Worm (Caenorhabditis elegans) whole organism, late embryonic: ENCODE measurements around the gene T01B10.5.

Experiments used
- F13H6.1 ChIP-seq: sonication (generic microtip); optimal IDR thresholded peaks from 2 replicates; lab custom pipeline; 2016; ENCODE audit warnings: missing genetic modification characterization, missing compliant biosample characterization
- ahr-1 ChIP-seq: sonication (generic microtip); optimal IDR thresholded peaks from 2 replicates; lab custom pipeline; 2016; ENCODE audit warnings: missing genetic modification characterization, missing compliant biosample characterization
- ceh-31 ChIP-seq: sonication (generic microtip); optimal IDR thresholded peaks from 2 replicates; lab custom pipeline; 2016; ENCODE audit warnings: missing genetic modification characterization, missing compliant biosample characterization
- dmd-4 ChIP-seq: sonication (generic microtip); optimal IDR thresholded peaks from 2 replicates; lab custom pipeline; 2016; ENCODE audit warnings: borderline replicate concordance, missing genetic modification characterization, missing compliant biosample characterization
- fkh-10 ChIP-seq: fragments of 150-350 bp; optimal IDR thresholded peaks from 2 replicates; lab custom pipeline; 2014; ENCODE audit warnings: missing biosample characterization, missing genetic modification reagents, missing genetic modification characterization
- mec-3 ChIP-seq: sonication (generic microtip); optimal IDR thresholded peaks from 2 replicates; lab custom pipeline; 2016; ENCODE audit warnings: borderline replicate concordance, missing genetic modification characterization, missing compliant biosample characterization
- nfya-1 ChIP-seq: sonication (generic microtip); optimal IDR thresholded peaks from 2 replicates; lab custom pipeline; 2017; ENCODE audit warnings: missing genetic modification characterization, mild to moderate bottlenecking, missing compliant biosample characterization, antibody characterized with exemption, moderate library complexity
- npax-4 ChIP-seq: sonication (generic microtip); optimal IDR thresholded peaks from 2 replicates; lab custom pipeline; 2016; ENCODE audit warnings: missing genetic modification characterization, missing compliant biosample characterization
- odd-2 ChIP-seq: sonication (generic microtip); optimal IDR thresholded peaks from 2 replicates; lab custom pipeline; 2017; ENCODE audit warnings: antibody characterized with exemption, mild to moderate bottlenecking, missing genetic modification characterization, missing compliant biosample characterization
- pqm-1 ChIP-seq: sonication (generic microtip); optimal IDR thresholded peaks from 2 replicates; lab custom pipeline; 2016; ENCODE audit warnings: missing genetic modification characterization, missing compliant biosample characterization
- sox-2 ChIP-seq: fragments of 200-800 bp; sonication (Bioruptor generic); IDR thresholded peaks from 2 replicates; pipeline ENCODE4 v1.3.6; 2022; ENCODE audit warnings: missing genetic modification reagents, missing genetic modification characterization, missing compliant biosample characterization
- ttx-3 ChIP-seq: sonication (generic microtip); optimal IDR thresholded peaks from 2 replicates; lab custom pipeline; 2016; ENCODE audit warnings: missing genetic modification reagents, missing genetic modification characterization, missing compliant biosample characterization
- unc-3 ChIP-seq, 2 experiments: fragments of 200-800 bp in 1 of 2; sonication (Bioruptor generic) in 1 of 2; sonication (generic microtip) in 1 of 2; conservative IDR thresholded peaks in 1 of 2; optimal IDR thresholded peaks in 1 of 2; 2 replicates each; pipeline versions ENCODE4 v1.3.6 to Lab custom; 2016 to 2022; ENCODE audit warnings: missing compliant biosample characterization in 2 of 2, missing genetic modification characterization in 2 of 2, missing genetic modification reagents in 1 of 2
- unc-55 ChIP-seq: sonication (generic microtip); optimal IDR thresholded peaks from 2 replicates; lab custom pipeline; 2017; ENCODE audit warnings: missing biosample characterization, missing genetic modification reagents, missing genetic modification characterization

DNA sequence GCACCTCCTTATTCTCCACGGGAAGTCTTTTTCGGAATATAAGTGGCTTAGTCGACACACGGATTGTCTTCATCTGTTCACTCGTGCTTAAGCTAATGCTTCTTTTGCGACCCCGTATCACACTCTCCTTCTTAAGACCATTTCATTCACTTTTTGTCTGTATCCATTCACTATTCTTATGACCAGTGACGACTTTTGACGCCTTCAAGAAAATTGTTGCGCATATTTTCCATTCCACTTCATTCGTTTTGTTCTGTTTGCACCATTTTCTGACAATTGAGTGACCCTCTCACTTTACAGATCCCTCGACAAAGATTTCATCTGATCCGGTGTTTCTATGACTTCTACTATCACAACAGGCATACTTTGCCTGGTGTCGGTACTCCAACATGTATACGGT, 12.5 kb downstream of the T01B10.5 start, which contains the start of gene H03E18.1:
- TF ChIP-seq unc-55 (no peak), F13H6.1 (tag; lab: Kevin White, UChicago) (no peak), nfya-1 (tag; lab: Kevin White, UChicago) (no peak), unc-3 (GFP tag; conservative IDR thresholded peaks at IDR 0.05; lab: Robert Waterston, UW) (no peak), unc-3 (tag; optimal IDR thresholded peaks at IDR 0.05; lab: Kevin White, UChicago) (no peak), ttx-3 (no peak), odd-2 (tag; lab: Kevin White, UChicago) (no peak), fkh-10 (no peak), ceh-31 (tag; lab: Kevin White, UChicago) (no peak), sox-2 (no peak), npax-4 (tag; lab: Kevin White, UChicago) (no peak), dmd-4 (tag; lab: Kevin White, UChicago) (no peak), ahr-1 (tag; lab: Kevin White, UChicago) (no peak), mec-3 (tag; lab: Kevin White, UChicago) (no peak), pqm-1 (tag; lab: Kevin White, UChicago) (no peak)
